Worm (Caenorhabditis elegans) whole organism, early embryonic: ENCODE data around the gene F28C6.8.

Source experiments
- aly-1 ChIP-seq: sonication (generic microtip); optimal IDR thresholded peaks from 2 replicates; lab custom pipeline; 2016; ENCODE audit warnings: missing genetic modification characterization, missing compliant biosample characterization
- ama-1 ChIP-seq: fragments of 150-350 bp; optimal IDR thresholded peaks from 2 replicates; lab custom pipeline; 2014
- ceh-36 ChIP-seq: sonication (generic microtip); optimal IDR thresholded peaks from 2 replicates; lab custom pipeline; 2016; ENCODE audit warnings: missing genetic modification characterization, inconsistent platforms, missing compliant biosample characterization
- hmg-4 ChIP-seq: fragments of 200-800 bp; sonication (Bioruptor generic); optimal IDR thresholded peaks from 2 replicates; lab custom pipeline; 2018; ENCODE audit warnings: mild to moderate bottlenecking, missing genetic modification characterization, missing compliant biosample characterization
- tbx-37 ChIP-seq: fragments of 200-800 bp; sonication (Bioruptor generic); conservative IDR thresholded peaks from 2 replicates; pipeline ENCODE4 v1.3.6; 2022; ENCODE audit warnings: missing genetic modification reagents, missing genetic modification characterization, missing compliant biosample characterization

ce11 chrII:8616155-8616554 is 9.5 kb downstream of the F28C6.8 start:
- TF ChIP-seq aly-1 (tag; lab: Kevin White, UChicago) (no peak), tbx-37 (GFP tag; lab: Robert Waterston, UW) (no peak), ceh-36 (tag; lab: Kevin White, UChicago) (no peak), ama-1 (lab: Kevin White, UChicago) (no peak), hmg-4 (no peak)
